Worm (Caenorhabditis elegans): Measurements from ENCODE around the gene lin-33.

DNA sequence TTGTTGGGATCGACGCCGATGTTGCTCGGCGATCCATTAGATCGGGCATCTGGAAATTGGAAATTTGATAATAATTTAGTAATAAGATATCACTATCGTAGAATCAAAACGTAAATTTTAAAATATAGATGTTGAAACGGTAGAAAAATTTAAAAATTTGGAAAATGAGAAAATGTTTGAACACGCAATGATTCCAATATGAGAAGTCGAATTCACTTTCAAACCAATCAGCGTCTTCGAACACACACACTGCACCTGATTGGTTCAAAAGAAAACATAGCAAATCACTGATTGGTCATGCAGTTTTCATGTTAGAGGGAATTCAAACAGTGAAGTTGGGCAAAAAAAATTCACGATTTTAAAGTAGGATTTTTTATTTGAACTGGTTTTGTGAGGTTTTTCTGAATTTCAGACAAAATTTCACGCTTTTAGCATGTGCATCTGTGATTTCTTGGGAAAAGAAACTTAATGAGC, 27.1 kb upstream of the lin-33 start, which contains the start of gene H04M03.12:
- TF ChIP-seq jun-1 (tag; optimal IDR thresholded peaks at IDR 0.05) (no peak), ceh-82 (tag; optimal IDR thresholded peaks at IDR 0.05) (no peak), fkh-10 (GFP tag; optimal IDR thresholded peaks at IDR 0.05) (no peak), nhr-28 (tag; optimal IDR thresholded peaks at IDR 0.05) (no peak), zip-11 (GFP tag; IDR thresholded peaks at IDR 0.05) (no peak), skn-1 (tag; optimal IDR thresholded peaks at IDR 0.05) (no peak), nhr-237 (tag; optimal IDR thresholded peaks at IDR 0.05) (no peak), unc-39 (tag; optimal IDR thresholded peaks at IDR 0.05) (no peak), lin-13 (GFP tag; optimal IDR thresholded peaks at IDR 0.05) (no peak), zag-1 (tag; optimal IDR thresholded peaks at IDR 0.05) (no peak), nhr-76 (tag; optimal IDR thresholded peaks at IDR 0.05) (no peak), zfp-2 (tag; optimal IDR thresholded peaks at IDR 0.05) (no peak), madf-5 (GFP tag; IDR thresholded peaks at IDR 0.05) (no peak), ZK546.5 (tag; optimal IDR thresholded peaks at IDR 0.05) (no peak)
